Worm (Caenorhabditis elegans) whole organism, L3 larva: ENCODE measurements around the gene catp-7.
A peak's percentile ranks its signal among the peaks of the same experiment; 100 is the strongest.

Experiments
- R02D3.7 ChIP-seq: fragments of 150-350 bp; optimal IDR thresholded peaks from 2 replicates; lab custom pipeline; 2014; ENCODE audit warnings: missing biosample characterization, missing genetic modification characterization
- ZK546.5 ChIP-seq: sonication (generic microtip); optimal IDR thresholded peaks from 2 replicates; lab custom pipeline; 2017; ENCODE audit warnings: missing biosample characterization, missing genetic modification characterization
- ama-1 ChIP-seq: fragments of 150-350 bp; optimal IDR thresholded peaks from 2 replicates; lab custom pipeline; 2018
- ceh-16 ChIP-seq: sonication (generic microtip); optimal IDR thresholded peaks from 2 replicates; lab custom pipeline; 2017; ENCODE audit warnings: missing biosample characterization, missing genetic modification characterization
- ceh-28 ChIP-seq: fragments of 150-350 bp; optimal IDR thresholded peaks from 2 replicates; lab custom pipeline; 2014; ENCODE audit warnings: missing biosample characterization, missing genetic modification reagents, missing genetic modification characterization
- ceh-9 ChIP-seq: sonication (generic microtip); optimal IDR thresholded peaks from 2 replicates; lab custom pipeline; 2018; ENCODE audit warnings: missing biosample characterization, missing genetic modification characterization
- daf-12 ChIP-seq: fragments of 150-350 bp; optimal IDR thresholded peaks from 2 replicates; lab custom pipeline; 2014; ENCODE audit warnings: missing biosample characterization, missing genetic modification reagents, missing genetic modification characterization
- elt-1 ChIP-seq: fragments of 150-350 bp; optimal IDR thresholded peaks from 2 replicates; lab custom pipeline; 2014; ENCODE audit warnings: missing biosample characterization, missing genetic modification characterization
- elt-2 ChIP-seq: sonication (generic microtip); optimal IDR thresholded peaks from 2 replicates; lab custom pipeline; 2016; ENCODE audit warnings: missing genetic modification reagents, mild to moderate bottlenecking, missing genetic modification characterization, missing compliant biosample characterization
- elt-3 ChIP-seq, 3 experiments: fragments of 150-350 bp in 1 of 3; sonication (generic microtip) in 2 of 3; optimal IDR thresholded peaks; 2 replicates in 2 of 3; 4 replicates in 1 of 3; lab custom pipeline; 2014 to 2017; ENCODE audit warnings: missing biosample characterization in 3 of 3, missing genetic modification characterization in 3 of 3
- fkh-2 ChIP-seq: fragments of 150-350 bp; optimal IDR thresholded peaks from 2 replicates; lab custom pipeline; 2014; ENCODE audit warnings: missing biosample characterization, missing genetic modification reagents, missing genetic modification characterization
- hmg-11 ChIP-seq: sonication (generic microtip); optimal IDR thresholded peaks from 2 replicates; lab custom pipeline; 2016; ENCODE audit warnings: missing genetic modification characterization, missing compliant biosample characterization
- jun-1 ChIP-seq: fragments of 150-350 bp; optimal IDR thresholded peaks from 2 replicates; lab custom pipeline; 2014; ENCODE audit warnings: missing biosample characterization, missing genetic modification reagents, missing genetic modification characterization
- lin-15B ChIP-seq: fragments of 150-350 bp; optimal IDR thresholded peaks from 2 replicates; lab custom pipeline; 2014; ENCODE audit warnings: missing biosample characterization, missing genetic modification characterization
- lin-39 ChIP-seq: fragments of 150-350 bp; optimal IDR thresholded peaks from 2 replicates; lab custom pipeline; 2018; ENCODE audit warnings: missing biosample characterization, missing genetic modification reagents, missing genetic modification characterization
- lsy-12 ChIP-seq: sonication (generic microtip); optimal IDR thresholded peaks from 2 replicates; lab custom pipeline; 2016; ENCODE audit warnings: mild to moderate bottlenecking, missing genetic modification characterization, missing compliant biosample characterization
- mml-1 ChIP-seq: fragments of 150-350 bp; sonication (generic microtip); optimal IDR thresholded peaks from 3 replicates; lab custom pipeline; 2014; ENCODE audit warnings: missing biosample characterization, missing genetic modification characterization
- nfya-1 ChIP-seq: sonication (generic microtip); optimal IDR thresholded peaks from 2 replicates; lab custom pipeline; 2017; ENCODE audit warnings: missing genetic modification characterization, mild to moderate bottlenecking, missing compliant biosample characterization, antibody characterized with exemption, moderate library complexity; ENCODE audit not compliant: insufficient read depth
- nhr-11 ChIP-seq: fragments of 150-350 bp; optimal IDR thresholded peaks from 2 replicates; lab custom pipeline; 2014; ENCODE audit warnings: missing biosample characterization, missing genetic modification characterization
- nhr-23 ChIP-seq: fragments of 150-350 bp; optimal IDR thresholded peaks from 2 replicates; lab custom pipeline; 2014; ENCODE audit warnings: missing biosample characterization, missing genetic modification reagents, missing genetic modification characterization
- nhr-237 ChIP-seq: fragments of 150-350 bp; optimal IDR thresholded peaks from 2 replicates; lab custom pipeline; 2014; ENCODE audit warnings: missing biosample characterization, missing genetic modification characterization
- nhr-43 ChIP-seq: sonication (generic microtip); optimal IDR thresholded peaks from 2 replicates; lab custom pipeline; 2016; ENCODE audit warnings: mild to moderate bottlenecking, missing genetic modification characterization, missing compliant biosample characterization; ENCODE audit not compliant: poor library complexity, severe bottlenecking
- nhr-76 ChIP-seq: fragments of 150-350 bp; sonication (generic microtip); optimal IDR thresholded peaks from 5 replicates; lab custom pipeline; 2014; ENCODE audit warnings: missing biosample characterization, missing genetic modification characterization
- pha-4 ChIP-seq: fragments of 150-350 bp; optimal IDR thresholded peaks from 2 replicates; lab custom pipeline; 2014; ENCODE audit warnings: missing biosample characterization, missing genetic modification reagents, missing genetic modification characterization
- sea-2 ChIP-seq: fragments of 150-350 bp; sonication (generic microtip); optimal IDR thresholded peaks from 4 replicates; lab custom pipeline; 2014; ENCODE audit warnings: missing biosample characterization, missing genetic modification reagents, missing genetic modification characterization
- skn-1 ChIP-seq: fragments of 150-350 bp; optimal IDR thresholded peaks from 2 replicates; lab custom pipeline; 2014; ENCODE audit warnings: missing biosample characterization, missing genetic modification characterization
- snpc-4 ChIP-seq: fragments of 150-350 bp; optimal IDR thresholded peaks from 2 replicates; lab custom pipeline; 2014; ENCODE audit warnings: missing biosample characterization, missing genetic modification characterization
- unc-39 ChIP-seq: sonication (generic microtip); optimal IDR thresholded peaks from 4 replicates; lab custom pipeline; 2017; ENCODE audit warnings: missing biosample characterization, missing genetic modification characterization
- ztf-11 ChIP-seq: fragments of 150-350 bp; optimal IDR thresholded peaks from 2 replicates; lab custom pipeline; 2014; ENCODE audit warnings: missing biosample characterization, missing genetic modification characterization
- ztf-4 ChIP-seq: fragments of 150-350 bp; optimal IDR thresholded peaks from 2 replicates; lab custom pipeline; 2014; ENCODE audit warnings: missing biosample characterization, missing genetic modification characterization

The catp-7 gene

ce11 chrIV:8597504-8597903, 11.7 kb downstream of the catp-7 start:
- peak; percentile 39 for TF ChIP-seq nhr-23 (tag; lab: Kevin White, UChicago)
- TF ChIP-seq ztf-4 (tag; lab: Kevin White, UChicago): no peak
- TF ChIP-seq snpc-4 (tag; lab: Kevin White, UChicago): no peak
- no peak for TF ChIP-seq sea-2 (GFP tag; lab: Kevin White, UChicago)
- no peak for TF ChIP-seq skn-1 (tag; lab: Kevin White, UChicago)
- no peak for TF ChIP-seq ama-1 (lab: Kevin White, UChicago)
- no peak for TF ChIP-seq R02D3.7 (tag; lab: Kevin White, UChicago)
- no peak for TF ChIP-seq ZK546.5 (tag; lab: Kevin White, UChicago)
- TF ChIP-seq pha-4: peak; percentile 32
- no peak for TF ChIP-seq ceh-28
- no peak for TF ChIP-seq ztf-11 (tag; lab: Kevin White, UChicago)
- TF ChIP-seq unc-39 (tag; lab: Kevin White, UChicago): no peak
- TF ChIP-seq mml-1: no peak
- no peak for TF ChIP-seq nhr-43 (tag; lab: Kevin White, UChicago)
- peak; percentile 57 for TF ChIP-seq nfya-1
- TF ChIP-seq elt-2 (tag; lab: Kevin White, UChicago): no peak
- no peak for TF ChIP-seq elt-1 (tag; lab: Kevin White, UChicago)
- peak; percentile 51 for TF ChIP-seq hmg-11
- no peak for TF ChIP-seq lin-39 (tag; lab: Kevin White, UChicago)
- TF ChIP-seq ceh-16: no peak
- TF ChIP-seq lin-15B (tag; lab: Kevin White, UChicago): no peak

DNA sequence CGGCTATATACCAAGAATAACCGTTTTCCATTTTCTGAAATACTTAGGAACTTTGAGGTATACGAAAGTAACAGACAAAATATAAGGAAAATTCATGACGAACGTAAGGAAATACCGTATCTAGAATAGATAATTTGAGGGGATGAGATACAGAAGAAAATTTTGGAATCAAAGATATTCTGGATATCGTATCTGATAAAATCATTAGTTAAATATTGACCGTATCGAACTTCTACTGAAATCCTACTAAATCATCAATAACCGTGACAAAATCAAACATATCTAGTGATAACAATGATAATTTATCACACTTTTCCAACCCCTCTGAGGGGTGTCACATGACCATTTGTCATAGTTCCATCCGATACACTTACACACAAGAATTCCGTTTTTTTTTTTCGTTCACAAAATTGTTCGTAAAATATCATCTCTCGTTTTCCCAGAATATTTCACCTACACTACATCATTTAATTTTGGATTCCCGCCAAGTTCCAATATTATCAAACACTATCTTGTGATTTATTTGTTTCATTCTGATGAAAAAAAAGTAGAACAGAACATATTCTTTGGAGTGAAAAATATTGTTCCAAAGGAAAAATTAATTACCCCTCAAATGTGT, 15.0 kb downstream of the catp-7 start, which contains the start of gene Y59H11AR.4:
Gene Y59H11AR.4, minus strand, starts transcription at position 51 of the 619 bp plus-strand sequence.
- TF ChIP-seq skn-1 (tag; lab: Kevin White, UChicago) (no peak), lsy-12 (tag; lab: Kevin White, UChicago) (no peak), fkh-2 (tag; lab: Kevin White, UChicago) (no peak), elt-3 (tag; optimal IDR thresholded peaks at IDR 0.05; lab: Kevin White, UChicago) (no peak), mml-1 (no peak)

DNA sequence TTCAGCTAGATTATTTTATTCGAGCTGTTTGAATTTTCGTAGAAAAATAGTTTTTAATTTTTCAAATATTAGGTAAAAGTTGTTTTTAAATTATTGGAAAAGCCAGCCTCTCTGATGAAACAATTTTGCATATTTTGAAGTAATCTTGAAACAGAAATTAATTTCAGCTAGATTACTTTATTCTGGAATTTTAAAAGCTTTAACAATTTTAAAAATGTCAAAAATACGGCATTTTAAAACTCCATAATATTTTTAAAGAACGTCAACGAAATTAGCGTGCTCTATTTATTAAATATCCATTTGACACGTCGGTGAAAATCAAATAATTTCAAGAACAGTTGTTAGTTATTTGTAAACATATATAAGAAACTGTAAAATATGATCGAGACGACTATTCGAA, 17.1 kb downstream of the catp-7 start, which contains the start of gene Y59H11AR.10:
Gene Y59H11AR.10, plus strand, starts transcription at position 301 of the 400 bp plus-strand sequence.
- no peak for TF ChIP-seq nhr-76

ce11 chrIV:8605217-8605616, 19.4 kb downstream of the catp-7 start:
- TF ChIP-seq hmg-11 (no peak), elt-2 (tag; lab: Kevin White, UChicago) (no peak), ceh-9 (tag; lab: Kevin White, UChicago) (no peak), lin-39 (tag; lab: Kevin White, UChicago) (no peak), nhr-11 (tag; lab: Kevin White, UChicago) (peak; percentile 53), nhr-43 (tag; lab: Kevin White, UChicago) (no peak), ceh-16 (no peak)

DNA sequence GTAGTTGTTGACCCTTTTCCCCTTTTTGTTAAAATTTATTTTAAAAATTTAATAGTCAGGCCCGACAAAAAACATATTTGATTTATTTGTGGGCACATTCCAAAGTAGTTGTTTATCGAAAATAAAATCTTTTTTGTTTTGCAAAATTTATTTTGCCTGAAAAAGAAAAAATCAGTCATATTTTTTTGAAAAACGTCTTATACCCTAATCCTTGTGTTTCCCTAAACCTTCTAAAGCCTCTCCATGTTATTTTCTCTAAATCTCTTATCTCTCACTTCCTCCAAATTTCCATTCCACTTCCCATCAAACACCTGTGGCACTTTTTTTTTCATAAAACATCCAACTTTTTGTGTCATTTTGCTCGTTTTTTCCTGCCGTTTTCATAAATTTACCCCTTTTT, 22.4 kb downstream of the catp-7 start:
- TF ChIP-seq elt-1 (tag; lab: Kevin White, UChicago) (peak; percentile 63), ceh-16 (no peak), daf-12 (tag; lab: Kevin White, UChicago) (no peak)
- TF ChIP-seq, all 47 proteins: peak for 1

ce11 chrIV:8608934-8609333, 23.2 kb downstream of the catp-7 start, which contains the start of gene F42A9.6:
Gene F42A9.6, plus strand, starts transcription at chrIV:8609234.
- TF ChIP-seq ztf-4 (tag; lab: Kevin White, UChicago): no peak
- no peak for TF ChIP-seq pha-4
- no peak for TF ChIP-seq sea-2 (GFP tag; lab: Kevin White, UChicago)
- TF ChIP-seq elt-1 (tag; lab: Kevin White, UChicago): no peak
- no peak for TF ChIP-seq mml-1
- no peak for TF ChIP-seq skn-1 (tag; lab: Kevin White, UChicago)
- no peak for TF ChIP-seq jun-1 (tag; lab: Kevin White, UChicago)
- no peak for TF ChIP-seq nhr-23 (tag; lab: Kevin White, UChicago)
- TF ChIP-seq nhr-237 (tag; lab: Kevin White, UChicago): no peak
